Fruit fly (Drosophila melanogaster) whole organism, embryonic: ENCODE results near the gene CG14341.

Experiments
- CG13624 ChIP-seq: fragments of 200-800 bp; sonication (Bioruptor generic); optimal IDR thresholded peaks from 2 replicates; lab custom pipeline; 2016; ENCODE audit warnings: missing biosample characterization, missing genetic modification characterization
- CG16779 ChIP-seq: fragments of 200-800 bp; sonication (Bioruptor generic); IDR thresholded peaks from 2 replicates; pipeline ENCODE4 v1.3.6; 2022; ENCODE audit warnings: missing biosample characterization, missing genetic modification characterization
- CG17568 ChIP-seq: fragments of 200-800 bp; sonication (Bioruptor generic); optimal IDR thresholded peaks from 2 replicates; lab custom pipeline; 2018; ENCODE audit warnings: missing biosample characterization, mild to moderate bottlenecking, missing genetic modification characterization, moderate library complexity
- Fer2 ChIP-seq: fragments of 200-800 bp; sonication (Bioruptor generic); optimal IDR thresholded peaks from 2 replicates; lab custom pipeline; 2018; ENCODE audit warnings: missing biosample characterization, mild to moderate bottlenecking, missing genetic modification characterization, moderate library complexity
- Ptx1 ChIP-seq: fragments of 200-800 bp; sonication (Bioruptor generic); IDR thresholded peaks from 2 replicates; pipeline ENCODE4 v1.3.6; 2022; ENCODE audit warnings: missing biosample characterization, missing genetic modification characterization
- eyg ChIP-seq: fragments of 200-800 bp; sonication (Bioruptor generic); optimal IDR thresholded peaks from 3 replicates; lab custom pipeline; 2016; ENCODE audit warnings: missing biosample characterization, missing genetic modification characterization
- psq ChIP-seq: fragments of 200-800 bp; sonication (Bioruptor generic); optimal IDR thresholded peaks from 2 replicates; lab custom pipeline; 2017; ENCODE audit warnings: missing biosample characterization, missing genetic modification characterization
- ttk ChIP-seq: fragments of 200-800 bp; sonication (Bioruptor generic); IDR thresholded peaks from 2 replicates; pipeline ENCODE4 v2.1.2; 2022; ENCODE audit warnings: missing biosample characterization, missing genetic modification characterization

dm6 chr2L:1136993-1137392 lies 29.3 kb upstream of the CG14341 start:
- no peak for TF ChIP-seq Ptx1 (GFP tag; lab: Robert Waterston, UW)
- no peak for TF ChIP-seq eyg
- TF ChIP-seq CG13624 (GFP tag; lab: Kevin White, UChicago): no peak
- no peak for TF ChIP-seq ttk (GFP tag; lab: Robert Waterston, UW)
- TF ChIP-seq psq (GFP tag; lab: Kevin White, UChicago): no peak
- no peak for TF ChIP-seq CG16779
- TF ChIP-seq Fer2 (tag; lab: Kevin White, UChicago): no peak
- TF ChIP-seq CG17568 (GFP tag; lab: Kevin White, UChicago): no peak
